Worm (Caenorhabditis elegans) whole organism, L2 larva: ENCODE data around the gene sgcb-1.

Source experiments
- C34F6.9 ChIP-seq: fragments of 150-350 bp; optimal IDR thresholded peaks from 2 replicates; lab custom pipeline; 2014; ENCODE audit warnings: missing biosample characterization, missing genetic modification characterization
- F13H6.1 ChIP-seq: sonication (generic microtip); optimal IDR thresholded peaks from 2 replicates; lab custom pipeline; 2016; ENCODE audit warnings: missing genetic modification characterization, missing compliant biosample characterization
- R02D3.7 ChIP-seq: fragments of 150-350 bp; optimal IDR thresholded peaks from 2 replicates; lab custom pipeline; 2014; ENCODE audit warnings: missing biosample characterization, missing genetic modification characterization
- ZK546.5 ChIP-seq: sonication (generic microtip); optimal IDR thresholded peaks from 2 replicates; lab custom pipeline; 2017; ENCODE audit warnings: missing biosample characterization, missing genetic modification characterization
- alr-1 ChIP-seq: fragments of 150-350 bp; optimal IDR thresholded peaks from 2 replicates; lab custom pipeline; 2014; ENCODE audit warnings: missing biosample characterization, missing genetic modification characterization
- aly-2 ChIP-seq: fragments of 150-350 bp; optimal IDR thresholded peaks from 2 replicates; lab custom pipeline; 2014; ENCODE audit warnings: missing biosample characterization, missing genetic modification characterization
- ama-1 ChIP-seq: fragments of 150-350 bp; optimal IDR thresholded peaks from 2 replicates; lab custom pipeline; 2018; ENCODE audit warnings: inconsistent platforms
- blmp-1 ChIP-seq: sonication (generic microtip); optimal IDR thresholded peaks from 2 replicates; lab custom pipeline; 2017; ENCODE audit warnings: missing genetic modification characterization, mild to moderate bottlenecking, missing compliant biosample characterization, antibody characterized with exemption, moderate library complexity; ENCODE audit not compliant: insufficient read depth
- ceh-16 ChIP-seq: fragments of 150-350 bp; optimal IDR thresholded peaks from 2 replicates; lab custom pipeline; 2014; ENCODE audit warnings: missing biosample characterization, missing genetic modification characterization
- ceh-82 ChIP-seq: fragments of 150-350 bp; optimal IDR thresholded peaks from 2 replicates; lab custom pipeline; 2014; ENCODE audit warnings: missing biosample characterization, missing genetic modification characterization
- dmd-4 ChIP-seq: sonication (generic microtip); optimal IDR thresholded peaks from 2 replicates; lab custom pipeline; 2017; ENCODE audit warnings: missing biosample characterization, missing genetic modification characterization
- egl-27 ChIP-seq: sonication (generic microtip); optimal IDR thresholded peaks from 3 replicates; lab custom pipeline; 2017; ENCODE audit warnings: missing biosample characterization, missing genetic modification reagents, missing genetic modification characterization
- elt-1 ChIP-seq: fragments of 150-350 bp; optimal IDR thresholded peaks from 2 replicates; lab custom pipeline; 2014; ENCODE audit warnings: missing biosample characterization, missing genetic modification characterization
- elt-3 ChIP-seq: sonication (generic microtip); optimal IDR thresholded peaks from 2 replicates; lab custom pipeline; 2017; ENCODE audit warnings: missing biosample characterization, missing genetic modification characterization
- gmeb-1 ChIP-seq: fragments of 150-350 bp; optimal IDR thresholded peaks from 2 replicates; lab custom pipeline; 2014; ENCODE audit warnings: missing biosample characterization, missing genetic modification characterization
- lin-11 ChIP-seq: fragments of 150-350 bp; sonication (generic microtip); optimal IDR thresholded peaks from 2 replicates; lab custom pipeline; 2014; ENCODE audit warnings: missing biosample characterization, missing genetic modification characterization, inconsistent platforms, mixed read lengths
- lin-13 ChIP-seq: fragments of 150-350 bp; optimal IDR thresholded peaks from 2 replicates; lab custom pipeline; 2014; ENCODE audit warnings: missing biosample characterization, missing genetic modification reagents, missing genetic modification characterization
- lin-39 ChIP-seq: fragments of 150-350 bp; optimal IDR thresholded peaks from 2 replicates; lab custom pipeline; 2014; ENCODE audit warnings: missing biosample characterization, missing genetic modification reagents, missing genetic modification characterization
- lsy-2 ChIP-seq, 2 experiments: fragments of 150-350 bp in 1 of 2; sonication (generic microtip) in 1 of 2; optimal IDR thresholded peaks; 2 replicates each; lab custom pipeline; 2014 to 2017; ENCODE audit warnings: missing biosample characterization in 2 of 2, missing genetic modification characterization in 2 of 2
- mab-5 ChIP-seq: fragments of 150-350 bp; optimal IDR thresholded peaks from 2 replicates; lab custom pipeline; 2014; ENCODE audit warnings: missing biosample characterization, missing genetic modification characterization
- mbf-1 ChIP-seq: sonication (generic microtip); optimal IDR thresholded peaks from 2 replicates; lab custom pipeline; 2017; ENCODE audit warnings: missing biosample characterization, missing genetic modification characterization
- mdl-1 ChIP-seq, 2 experiments: fragments of 150-350 bp in 1 of 2; sonication (generic microtip) in 1 of 2; optimal IDR thresholded peaks; 2 replicates each; lab custom pipeline; 2017; ENCODE audit warnings: missing biosample characterization in 2 of 2, missing genetic modification characterization in 2 of 2
- nhr-11 ChIP-seq: fragments of 150-350 bp; optimal IDR thresholded peaks from 2 replicates; lab custom pipeline; 2014; ENCODE audit warnings: missing biosample characterization, missing genetic modification characterization
- nhr-21 ChIP-seq: fragments of 150-350 bp; optimal IDR thresholded peaks from 2 replicates; lab custom pipeline; 2014; ENCODE audit warnings: missing biosample characterization, missing genetic modification characterization
- nhr-23 ChIP-seq: fragments of 150-350 bp; optimal IDR thresholded peaks from 2 replicates; lab custom pipeline; 2014; ENCODE audit warnings: missing biosample characterization, missing genetic modification reagents, missing genetic modification characterization
- nhr-237 ChIP-seq: fragments of 150-350 bp; optimal IDR thresholded peaks from 2 replicates; lab custom pipeline; 2014; ENCODE audit warnings: missing biosample characterization, missing genetic modification characterization
- nhr-25 ChIP-seq: fragments of 150-350 bp; sonication (generic microtip); optimal IDR thresholded peaks from 3 replicates; lab custom pipeline; 2014; ENCODE audit warnings: missing biosample characterization, missing genetic modification characterization
- nhr-6 ChIP-seq: fragments of 150-350 bp; optimal IDR thresholded peaks from 2 replicates; lab custom pipeline; 2014; ENCODE audit warnings: missing biosample characterization, missing genetic modification characterization
- nhr-77 ChIP-seq: fragments of 150-350 bp; optimal IDR thresholded peaks from 2 replicates; lab custom pipeline; 2014; ENCODE audit warnings: missing biosample characterization, missing genetic modification characterization
- peb-1 ChIP-seq: fragments of 150-350 bp; optimal IDR thresholded peaks from 2 replicates; lab custom pipeline; 2014; ENCODE audit warnings: missing biosample characterization, missing genetic modification characterization
- sem-4 ChIP-seq: fragments of 150-350 bp; optimal IDR thresholded peaks from 2 replicates; lab custom pipeline; 2014; ENCODE audit warnings: missing biosample characterization, missing genetic modification reagents, missing genetic modification characterization
- skn-1 ChIP-seq: sonication (generic microtip); optimal IDR thresholded peaks from 2 replicates; lab custom pipeline; 2017; ENCODE audit warnings: missing biosample characterization, missing genetic modification characterization
- sma-3 ChIP-seq: sonication (generic microtip); optimal IDR thresholded peaks from 2 replicates; lab custom pipeline; 2016; ENCODE audit warnings: missing genetic modification reagents, missing genetic modification characterization, missing compliant biosample characterization
- sma-9 ChIP-seq, 2 experiments: fragments of 150-350 bp in 1 of 2; sonication (generic microtip) in 1 of 2; optimal IDR thresholded peaks; 2 replicates each; lab custom pipeline; 2014 to 2016; ENCODE audit warnings: missing genetic modification characterization in 2 of 2, mild to moderate bottlenecking in 1 of 2, missing biosample characterization in 1 of 2, missing compliant biosample characterization in 1 of 2, missing genetic modification reagents in 1 of 2, moderate library complexity in 1 of 2
- snpc-4 ChIP-seq: fragments of 150-350 bp; optimal IDR thresholded peaks from 2 replicates; lab custom pipeline; 2014; ENCODE audit warnings: missing biosample characterization, missing genetic modification characterization
- unc-39 ChIP-seq: fragments of 150-350 bp; optimal IDR thresholded peaks from 2 replicates; lab custom pipeline; 2014; ENCODE audit warnings: missing biosample characterization, missing genetic modification characterization
- unc-55 ChIP-seq: fragments of 150-350 bp; sonication (generic microtip); optimal IDR thresholded peaks from 3 replicates; lab custom pipeline; 2014; ENCODE audit warnings: missing biosample characterization, missing genetic modification reagents, missing genetic modification characterization
- unc-62 ChIP-seq: fragments of 150-350 bp; optimal IDR thresholded peaks from 2 replicates; lab custom pipeline; 2014; ENCODE audit warnings: missing biosample characterization, missing genetic modification reagents, missing genetic modification characterization
- zag-1 ChIP-seq: fragments of 150-350 bp; optimal IDR thresholded peaks from 2 replicates; lab custom pipeline; 2014; ENCODE audit warnings: missing biosample characterization, missing genetic modification characterization
- ztf-11 ChIP-seq: sonication (generic microtip); optimal IDR thresholded peaks from 2 replicates; lab custom pipeline; 2017; ENCODE audit warnings: missing biosample characterization, missing genetic modification characterization
- ztf-4 ChIP-seq: fragments of 150-350 bp; optimal IDR thresholded peaks from 2 replicates; lab custom pipeline; 2014; ENCODE audit warnings: missing biosample characterization, missing genetic modification characterization

The sgcb-1 gene

ce11 chrII:349749-350148 lies 23.6 kb downstream of the sgcb-1 start:
- TF ChIP-seq unc-39 (tag; lab: Kevin White, UChicago) (no peak), nhr-25 (tag; lab: Kevin White, UChicago) (no peak), unc-55 (no peak), elt-1 (tag; lab: Kevin White, UChicago) (no peak), lin-11 (tag; lab: Kevin White, UChicago) (no peak), C34F6.9 (no peak), mdl-1 (tag; optimal IDR thresholded peaks at IDR 0.05; lab: Kevin White, UChicago) (no peak), sem-4 (no peak), peb-1 (tag; lab: Kevin White, UChicago) (no peak), ztf-11 (tag; lab: Kevin White, UChicago) (no peak), lsy-2 (tag; optimal IDR thresholded peaks at IDR 0.05; lab: Kevin White, UChicago) (no peak)
- TF ChIP-seq, all 48 proteins: peak for 0

ce11 chrII:354494-354893 lies 28.4 kb downstream of the sgcb-1 start:
- TF ChIP-seq zag-1 (tag; lab: Kevin White, UChicago) (no peak), snpc-4 (no peak), R02D3.7 (tag; lab: Kevin White, UChicago) (no peak), F13H6.1 (no peak), lsy-2 (tag; optimal IDR thresholded peaks at IDR 0.05; lab: Kevin White, UChicago) (no peak), nhr-11 (no peak), unc-39 (tag; lab: Kevin White, UChicago) (no peak), sma-9 (GFP tag; optimal IDR thresholded peaks at IDR 0.05; lab: Kevin White, UChicago) (no peak), sma-9 (tag; optimal IDR thresholded peaks at IDR 0.05; lab: Kevin White, UChicago) (no peak), lin-11 (tag; lab: Kevin White, UChicago) (no peak), alr-1 (tag; lab: Kevin White, UChicago) (no peak), mbf-1 (no peak), ceh-82 (tag; lab: Kevin White, UChicago) (no peak)

- TF ChIP-seq unc-62 (GFP tag; lab: Kevin White, UChicago), result no peak
- no peak for TF ChIP-seq peb-1 (tag; lab: Kevin White, UChicago)
- no peak for TF ChIP-seq nhr-23 (tag; lab: Kevin White, UChicago)
- TF ChIP-seq gmeb-1 (tag; lab: Kevin White, UChicago), result no peak
- TF ChIP-seq ZK546.5, result no peak
- no peak for TF ChIP-seq lin-39 (tag; lab: Kevin White, UChicago)
- no peak for TF ChIP-seq nhr-237 (tag; lab: Kevin White, UChicago)
- no peak for TF ChIP-seq ama-1
- TF ChIP-seq sma-9 (GFP tag; optimal IDR thresholded peaks at IDR 0.05; lab: Kevin White, UChicago), result no peak
- TF ChIP-seq sma-9 (tag; optimal IDR thresholded peaks at IDR 0.05; lab: Kevin White, UChicago), result no peak
- no peak for TF ChIP-seq alr-1 (tag; lab: Kevin White, UChicago)
- no peak for TF ChIP-seq nhr-77 (tag; lab: Kevin White, UChicago)
- TF ChIP-seq, all 48 proteins: peak for 0
Measured at ce11 chrII:356969-357368, 30.9 kb downstream of the sgcb-1 start, which contains the start of gene dmsr-4. dmsr-4 (minus strand) TSS chrII:357069.

ce11 chrII:367455-367854 lies 41.4 kb downstream of the sgcb-1 start, which contains the start of gene ptr-3:
ptr-3 (minus strand) TSS chrII:367555.
- TF ChIP-seq blmp-1 (no peak), gmeb-1 (tag; lab: Kevin White, UChicago) (no peak), lsy-2 (tag; optimal IDR thresholded peaks at IDR 0.05; lab: Kevin White, UChicago) (no peak), nhr-6 (tag; lab: Kevin White, UChicago) (no peak), egl-27 (tag; lab: Kevin White, UChicago) (no peak), elt-1 (tag; lab: Kevin White, UChicago) (no peak), nhr-11 (no peak), mab-5 (tag; lab: Kevin White, UChicago) (no peak), sma-3 (GFP tag; lab: Kevin White, UChicago) (no peak), aly-2 (tag; lab: Kevin White, UChicago) (no peak)
- TF ChIP-seq, all 48 proteins: peak for 0

ce11 chrII:370394-370793 lies 44.3 kb downstream of the sgcb-1 start:
- TF ChIP-seq ceh-16 (tag; lab: Kevin White, UChicago) (no peak), egl-27 (tag; lab: Kevin White, UChicago) (no peak), skn-1 (tag; lab: Kevin White, UChicago) (no peak), elt-3 (tag; lab: Kevin White, UChicago) (no peak), nhr-21 (tag; lab: Kevin White, UChicago) (no peak), lin-13 (GFP tag; lab: Kevin White, UChicago) (no peak), nhr-77 (tag; lab: Kevin White, UChicago) (no peak), aly-2 (tag; lab: Kevin White, UChicago) (no peak), dmd-4 (tag; lab: Kevin White, UChicago) (no peak), peb-1 (tag; lab: Kevin White, UChicago) (no peak), ceh-82 (tag; lab: Kevin White, UChicago) (no peak), ztf-4 (tag; lab: Kevin White, UChicago) (no peak), lin-11 (tag; lab: Kevin White, UChicago) (no peak), ztf-11 (tag; lab: Kevin White, UChicago) (no peak)
